Fruit fly (Drosophila melanogaster) whole organism, adult: Measurements from ENCODE around the gene Hip14.

Source experiments
- CG12768 ChIP-seq: fragments of 200-800 bp; sonication (Bioruptor generic); optimal IDR thresholded peaks from 2 replicates; lab custom pipeline; 2017; ENCODE audit warnings: missing biosample characterization, missing genetic modification characterization, mild to moderate bottlenecking, moderate library complexity, missing genetic modification reagents
- CG1620 ChIP-seq: fragments of 200-800 bp; sonication (Bioruptor generic); optimal IDR thresholded peaks from 2 replicates; lab custom pipeline; 2016; ENCODE audit warnings: missing biosample characterization, missing genetic modification characterization
- CG33017 ChIP-seq: fragments of 200-800 bp; sonication (Bioruptor generic); optimal IDR thresholded peaks from 2 replicates; lab custom pipeline; 2018; ENCODE audit warnings: missing biosample characterization, mild to moderate bottlenecking, missing genetic modification characterization, moderate library complexity
- CG5204 ChIP-seq: fragments of 200-800 bp; sonication (Bioruptor generic); optimal IDR thresholded peaks from 2 replicates; lab custom pipeline; 2016; ENCODE audit warnings: missing biosample characterization, missing genetic modification characterization
- bab1 ChIP-seq: fragments of 200-800 bp; sonication (Bioruptor generic); optimal IDR thresholded peaks from 3 replicates; lab custom pipeline; 2019; ENCODE audit warnings: missing biosample characterization, mild to moderate bottlenecking, missing genetic modification characterization, moderate library complexity
- cic ChIP-seq: fragments of 200-800 bp; sonication (Bioruptor generic); optimal IDR thresholded peaks from 2 replicates; lab custom pipeline; 2017; ENCODE audit warnings: missing biosample characterization, mild to moderate bottlenecking, missing genetic modification characterization, moderate library complexity
- kay ChIP-seq: fragments of 200-800 bp; sonication (Bioruptor generic); peaks from one replicate; lab custom pipeline; 2016; ENCODE audit warnings: missing biosample characterization, missing genetic modification characterization, borderline replicate concordance

- TF ChIP-seq CG5204 (GFP tag; lab: Kevin White, UChicago) (no peak), CG12768 (peak; percentile 71), kay (no peak), bab1 (GFP tag; lab: Kevin White, UChicago) (peak; percentile 45), CG1620 (GFP tag; lab: Kevin White, UChicago) (peak; percentile 26), CG33017 (tag; lab: Kevin White, UChicago) (peak; percentile 15), cic (GFP tag; lab: Kevin White, UChicago) (peak; percentile 68)
Observed at dm6 chr3L:16004401-16005237, 16.6 kb downstream of the Hip14 start, which contains the start of the genes hzg and mRpS31.
